Worm (Caenorhabditis elegans) whole organism, L2 larva: ENCODE results near the gene dnj-2.

Source experiments
- nhr-21 ChIP-seq: fragments of 150-350 bp; optimal IDR thresholded peaks from 2 replicates; lab custom pipeline; 2014; ENCODE audit warnings: missing biosample characterization, missing genetic modification characterization
- nhr-237 ChIP-seq: fragments of 150-350 bp; optimal IDR thresholded peaks from 2 replicates; lab custom pipeline; 2014; ENCODE audit warnings: missing biosample characterization, missing genetic modification characterization
- unc-62 ChIP-seq: fragments of 150-350 bp; optimal IDR thresholded peaks from 2 replicates; lab custom pipeline; 2014; ENCODE audit warnings: missing biosample characterization, missing genetic modification reagents, missing genetic modification characterization

DNA sequence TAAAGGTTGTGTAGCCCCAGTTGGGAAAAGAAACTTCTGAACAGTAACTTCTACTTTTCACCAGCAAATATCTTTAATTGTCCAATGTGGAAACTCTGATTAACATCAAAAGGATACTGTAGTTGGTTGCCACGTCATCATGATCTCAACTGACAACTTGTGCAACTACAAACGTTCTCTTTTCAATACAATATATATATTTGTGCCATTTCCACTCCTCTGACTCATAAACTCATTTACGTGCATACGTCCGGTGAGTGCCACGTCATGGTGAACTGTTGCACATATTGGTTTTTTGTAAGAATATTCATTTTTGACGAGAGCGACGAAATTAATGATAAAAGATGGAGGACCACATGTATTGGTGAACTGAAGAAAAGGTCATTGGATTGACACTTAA is 6.0 kb downstream of the dnj-2 start:
- TF ChIP-seq unc-62 (GFP tag; lab: Kevin White, UChicago) (no peak), nhr-21 (tag; lab: Kevin White, UChicago) (no peak), nhr-237 (tag; lab: Kevin White, UChicago) (no peak)
